Fruit fly (Drosophila melanogaster): ENCODE measurements around the gene Epg5.

Gene Epg5

DNA sequence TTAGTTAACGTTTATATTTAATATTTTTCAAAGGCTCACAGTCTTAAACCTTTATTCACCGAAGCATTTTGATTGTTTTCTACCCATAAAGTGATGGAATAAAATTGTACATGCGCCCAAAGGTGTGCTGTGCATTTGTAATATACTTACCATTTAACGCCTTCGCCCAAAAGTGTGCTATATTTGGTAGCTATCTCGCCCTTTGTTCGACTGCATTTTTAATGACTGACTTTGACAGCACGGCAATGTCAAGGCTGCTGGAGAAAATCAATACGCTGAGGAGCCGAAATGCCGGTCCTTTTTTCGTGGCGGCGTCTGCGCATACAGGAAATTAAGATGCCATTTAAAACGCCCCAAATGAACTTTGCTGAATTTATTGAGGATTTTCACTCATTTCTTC, 40.1 kb upstream of the Epg5 start (continued):
- TF ChIP-seq CG10147 (GFP tag; optimal IDR thresholded peaks at IDR 0.05) (no peak), sc (optimal IDR thresholded peaks at IDR 0.05) (no peak), sc (GFP tag; optimal IDR thresholded peaks at IDR 0.05) (no peak), ftz-f1 (GFP tag; optimal IDR thresholded peaks at IDR 0.05) (peak; percentile 80), Doc2 (GFP tag; IDR thresholded peaks at IDR 0.05) (no peak), Gsc (GFP tag; IDR thresholded peaks at IDR 0.05) (no peak), CG3281 (GFP tag; optimal IDR thresholded peaks at IDR 0.05) (no peak), CG31365 (tag; optimal IDR thresholded peaks at IDR 0.05) (no peak), Lim3 (GFP tag; IDR thresholded peaks at IDR 0.05) (no peak), phol (tag; optimal IDR thresholded peaks at IDR 0.05) (no peak), unpg (GFP tag; optimal IDR thresholded peaks at IDR 0.05) (no peak), danr (GFP tag; IDR thresholded peaks at IDR 0.05) (no peak), CG11085 (GFP tag; IDR thresholded peaks at IDR 0.05) (no peak), CG3726 (GFP tag; IDR thresholded peaks at IDR 0.05) (no peak), CG2129 (GFP tag; IDR thresholded peaks at IDR 0.05; ENCODE audit: partially characterized antibody) (no peak), CG8924 (tag; optimal IDR thresholded peaks at IDR 0.05) (no peak), ab (GFP tag; optimal IDR thresholded peaks at IDR 0.05) (no peak), row (GFP tag; IDR thresholded peaks at IDR 0.05) (no peak), Rfx (GFP tag; IDR thresholded peaks at IDR 0.05) (peak; percentile 8; the same call in 1 of the 2 replicates), Dbx (GFP tag; IDR thresholded peaks at IDR 0.05) (no peak), schlank (tag; optimal IDR thresholded peaks at IDR 0.05) (no peak), chn (GFP tag; optimal IDR thresholded peaks at IDR 0.05) (no peak), Meics (GFP tag; optimal IDR thresholded peaks at IDR 0.05) (no peak)

DNA sequence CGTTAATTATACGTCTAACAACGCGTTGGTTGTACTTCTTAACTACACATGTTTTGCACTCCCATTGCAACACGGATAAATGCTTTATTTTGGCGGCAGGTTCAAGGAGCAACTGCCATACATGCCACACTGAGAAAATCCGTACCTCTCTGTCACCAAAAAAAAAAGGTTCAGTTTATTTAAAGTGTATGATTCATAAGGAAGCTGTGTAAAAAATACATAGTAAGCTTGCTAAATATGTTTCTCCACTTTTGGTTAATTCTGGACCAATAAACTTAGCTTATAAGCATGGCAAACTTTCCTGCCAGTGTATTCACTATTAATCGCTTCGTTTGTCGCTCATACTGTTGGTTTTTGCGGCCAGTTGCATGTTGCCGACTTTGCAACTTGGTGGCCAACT, 37.6 kb upstream of the Epg5 start:
- TF ChIP-seq CG7372 (GFP tag; IDR thresholded peaks at IDR 0.05) (no peak), Drgx (GFP tag; IDR thresholded peaks at IDR 0.05) (peak; percentile 27; the same call in 1 of the 2 replicates)

DNA sequence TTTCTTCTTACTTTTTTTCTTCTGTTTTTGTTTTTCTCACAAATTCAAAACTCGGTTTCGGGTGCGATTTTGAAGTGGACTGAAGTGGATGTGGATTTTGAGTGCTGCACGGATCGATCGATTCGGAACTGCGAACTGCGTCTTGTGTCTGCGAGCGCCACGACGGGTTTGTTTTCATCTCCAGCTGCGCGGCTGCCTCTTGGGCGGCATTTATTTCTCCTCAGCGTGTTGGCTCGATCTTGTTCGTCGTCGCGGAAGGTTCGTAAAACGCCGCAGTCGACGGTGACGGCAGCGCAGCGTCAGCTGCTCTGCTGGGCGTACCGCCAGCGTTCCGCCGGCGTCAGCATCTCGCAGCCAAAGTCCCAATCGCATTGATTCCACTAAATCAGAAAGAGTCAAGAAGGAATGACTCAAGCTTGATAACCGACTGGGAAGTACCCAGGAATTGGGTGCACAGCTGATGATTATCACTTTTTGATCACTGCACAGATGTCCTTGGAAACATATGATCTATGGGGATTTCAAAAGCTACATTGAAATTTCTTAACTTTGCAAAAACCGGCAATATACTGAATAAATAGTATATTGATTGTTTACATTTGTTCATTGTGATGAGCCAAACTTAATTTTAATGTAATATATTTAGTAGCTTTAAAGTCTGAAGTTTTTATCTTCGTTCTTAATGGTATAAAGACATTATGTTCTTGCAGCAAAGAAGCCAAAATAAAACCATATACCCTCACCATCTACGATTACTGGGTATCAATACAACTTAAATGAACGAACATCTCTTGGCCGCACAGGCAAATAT, 36.5 kb upstream of the Epg5 start, which contains the start of gene CG7720:
TSS of gene CG7720 (minus strand) at position 170 of the 811 bp plus-strand sequence.
- TF ChIP-seq Sox102F (GFP tag; optimal IDR thresholded peaks at IDR 0.05) (peak; percentile 68), CG2120 (GFP tag; optimal IDR thresholded peaks at IDR 0.05) (peak; percentile 66), Dad (GFP tag; optimal IDR thresholded peaks at IDR 0.05) (no peak), z (GFP tag; IDR thresholded peaks at IDR 0.05) (no peak), YL-1 (GFP tag; optimal IDR thresholded peaks at IDR 0.05) (no peak), CG9932 (GFP tag; IDR thresholded peaks at IDR 0.05) (peak; percentile 44; the same call in 1 of the 2 replicates), eyg (GFP tag; optimal IDR thresholded peaks at IDR 0.05) (no peak), cg (GFP tag; optimal IDR thresholded peaks at IDR 0.05) (no peak), HHEX (GFP tag; optimal IDR thresholded peaks at IDR 0.05) (peak; percentile 42), caup (GFP tag; optimal IDR thresholded peaks at IDR 0.05; ENCODE audit: severe bottlenecking) (peak; percentile 18), Bdp1 (GFP tag; optimal IDR thresholded peaks at IDR 0.05) (no peak), Atf6 (GFP tag; IDR thresholded peaks at IDR 0.05) (peak; percentile 6; the same call in 1 of the 2 replicates), Hsf (GFP tag; optimal IDR thresholded peaks at IDR 0.05) (peak; percentile 43), gcm2 (GFP tag; optimal IDR thresholded peaks at IDR 0.05) (no peak), tgo (GFP tag; IDR thresholded peaks at IDR 0.05) (0 out of 3 replicates have a peak, but pooled peaks have one; percentile 24), slp2 (GFP tag; optimal IDR thresholded peaks at IDR 0.05) (no peak), CG6854 (GFP tag; optimal IDR thresholded peaks at IDR 0.05) (peak; percentile 42), Bteb2 (GFP tag; optimal IDR thresholded peaks at IDR 0.05) (peak; percentile 18), CG10147 (GFP tag; optimal IDR thresholded peaks at IDR 0.05) (peak; percentile 56), mirr (GFP tag; optimal IDR thresholded peaks at IDR 0.05) (no peak), Abd-B (GFP tag; optimal IDR thresholded peaks at IDR 0.05) (no peak), mld (GFP tag; IDR thresholded peaks at IDR 0.05; ENCODE audit: partially characterized antibody) (no peak), CkIIα-i1 (GFP tag; IDR thresholded peaks at IDR 0.05) (no peak), az2 (GFP tag; optimal IDR thresholded peaks at IDR 0.05) (peak; percentile 43), CG16863 (GFP tag; optimal IDR thresholded peaks at IDR 0.05) (peak; percentile 40)

Data from whole organism, embryonic.